Fruit fly (Drosophila melanogaster): ENCODE measurements around the gene Setd3.

Gene Setd3

DNA sequence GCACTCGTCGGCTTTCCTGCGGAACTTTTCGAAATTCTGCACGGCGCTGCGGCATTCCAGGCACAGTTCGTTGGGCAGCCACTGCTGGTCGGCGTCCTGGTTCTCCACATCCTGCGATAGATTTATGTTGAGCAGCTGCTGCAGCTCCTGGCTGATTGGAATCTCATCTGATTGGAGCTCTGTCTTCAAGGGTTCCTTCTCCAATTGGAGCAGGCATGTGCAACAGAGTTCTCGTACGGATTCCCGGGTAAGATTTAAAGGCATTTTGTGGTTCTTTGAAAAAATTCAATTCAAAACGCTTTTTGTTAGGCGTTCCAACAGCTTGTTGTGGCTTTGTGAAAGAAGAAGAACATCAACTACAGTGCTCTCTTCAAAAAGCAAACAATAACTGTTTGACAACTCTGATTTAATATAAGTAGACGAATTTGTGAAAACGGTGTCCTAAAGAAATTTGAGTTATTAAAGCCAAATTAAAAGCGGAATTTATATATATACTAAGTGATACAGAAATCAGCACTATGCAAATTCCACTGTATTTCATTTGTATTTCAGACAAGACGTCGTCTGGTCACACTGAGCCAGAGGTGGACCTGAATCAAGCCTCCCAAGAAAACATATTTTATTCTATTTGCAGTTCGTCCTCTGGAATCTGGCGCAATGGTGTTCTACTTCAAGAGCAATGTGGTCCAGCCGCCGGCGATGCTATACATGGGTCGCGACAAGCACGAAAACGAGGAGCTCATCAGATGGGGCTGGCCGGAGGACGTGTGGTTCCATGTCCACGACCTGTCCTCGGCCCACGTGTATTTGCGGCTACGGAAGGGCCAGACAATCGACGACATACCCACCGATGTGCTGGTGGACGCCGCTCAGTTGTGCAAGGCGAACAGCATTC, 45.0 kb upstream of the Setd3 start, which contains the start of the genes CG3032 and CG4593 (continued):
- peak; percentile 24 for TF ChIP-seq CG11723 (GFP tag; optimal IDR thresholded peaks at IDR 0.05)
- TF ChIP-seq danr (GFP tag; IDR thresholded peaks at IDR 0.05) = peak; percentile 70
- TF ChIP-seq CG15514 (GFP tag; optimal IDR thresholded peaks at IDR 0.05) = peak; percentile 79
- TF ChIP-seq CG9932 (GFP tag; IDR thresholded peaks at IDR 0.05) = peak; percentile 93
- peak; percentile 57 for TF ChIP-seq BEAF-32 (GFP tag; optimal IDR thresholded peaks at IDR 0.05)
- peak; percentile 86 for TF ChIP-seq CG7839 (tag; optimal IDR thresholded peaks at IDR 0.05)
- peak; percentile 74 for TF ChIP-seq CG1602 (GFP tag; optimal IDR thresholded peaks at IDR 0.05)
- TF ChIP-seq CG6254 (GFP tag; optimal IDR thresholded peaks at IDR 0.05) = no peak
- no peak for TF ChIP-seq Neu2 (GFP tag; optimal IDR thresholded peaks at IDR 0.05; ENCODE audit: borderline replicate concordance)
- no peak for TF ChIP-seq mld (GFP tag; IDR thresholded peaks at IDR 0.05; ENCODE audit: partially characterized antibody)
- TF ChIP-seq CG8765 (GFP tag; IDR thresholded peaks at IDR 0.05) = peak; percentile 75; the same call in 1 of the 2 replicates
- TF ChIP-seq Oli (tag; optimal IDR thresholded peaks at IDR 0.05) = peak; percentile 75
- peak; percentile 67 for TF ChIP-seq CG13624 (GFP tag; optimal IDR thresholded peaks at IDR 0.05)
- peak; percentile 80 for TF ChIP-seq CG11696 (GFP tag; IDR thresholded peaks at IDR 0.05)
- TF ChIP-seq Sry-β (GFP tag; optimal IDR thresholded peaks at IDR 0.05) = no peak
- TF ChIP-seq CG6175 (GFP tag; IDR thresholded peaks at IDR 0.05) = peak; percentile 82
- TF ChIP-seq z (GFP tag; IDR thresholded peaks at IDR 0.05) = no peak
- TF ChIP-seq CG14014 (GFP tag; IDR thresholded peaks at IDR 0.05) = peak; percentile 89
- no peak for TF ChIP-seq disco-r (GFP tag; optimal IDR thresholded peaks at IDR 0.05)
- peak; percentile 79; the same call in 2 of the 3 replicates for TF ChIP-seq gce (GFP tag; IDR thresholded peaks at IDR 0.05)
- TF ChIP-seq CG7271 (tag; optimal IDR thresholded peaks at IDR 0.05) = no peak
- TF ChIP-seq dimm (GFP tag; IDR thresholded peaks at IDR 0.05) = peak; percentile 68
- peak; percentile 53 for TF ChIP-seq Camta (GFP tag; optimal IDR thresholded peaks at IDR 0.05)
- no peak for TF ChIP-seq sim (GFP tag; IDR thresholded peaks at IDR 0.05)
- TF ChIP-seq odd (GFP tag; optimal IDR thresholded peaks at IDR 0.05) = no peak
- TF ChIP-seq CG4617 (GFP tag; optimal IDR thresholded peaks at IDR 0.05; ENCODE audit: borderline replicate concordance) = peak; percentile 86
- no peak for TF ChIP-seq hkb (optimal IDR thresholded peaks at IDR 0.05)
- TF ChIP-seq hkb (GFP tag; IDR thresholded peaks at IDR 0.05) = peak; percentile 83
- peak; percentile 40 for TF ChIP-seq CG3163 (GFP tag; optimal IDR thresholded peaks at IDR 0.05)
- no peak for TF ChIP-seq CG3407 (GFP tag; optimal IDR thresholded peaks at IDR 0.05)
- no peak for TF ChIP-seq CG15479 (GFP tag; optimal IDR thresholded peaks at IDR 0.05)
- peak; percentile 67 for TF ChIP-seq CG10267 (tag; optimal IDR thresholded peaks at IDR 0.05)
- TF ChIP-seq cato (GFP tag; optimal IDR thresholded peaks at IDR 0.05; ENCODE audit: borderline replicate concordance) = peak; percentile 55
- no peak for TF ChIP-seq CG2199 (GFP tag; IDR thresholded peaks at IDR 0.05)
- no peak; the same call in 1 of the 2 replicates for TF ChIP-seq ham (GFP tag; IDR thresholded peaks at IDR 0.05)
- peak; percentile 56 for TF ChIP-seq CG5245 (GFP tag; optimal IDR thresholded peaks at IDR 0.05)
- TF ChIP-seq ftz-f1 (GFP tag; optimal IDR thresholded peaks at IDR 0.05) = no peak
- TF ChIP-seq nerfin-1 (tag; optimal IDR thresholded peaks at IDR 0.05) = peak; percentile 55
- no peak for TF ChIP-seq Hey (tag; optimal IDR thresholded peaks at IDR 0.05)
- peak; percentile 81 for TF ChIP-seq CG9817 (tag; optimal IDR thresholded peaks at IDR 0.05)
- TF ChIP-seq CG4820 (GFP tag; optimal IDR thresholded peaks at IDR 0.05) = peak; percentile 57
- no peak for TF ChIP-seq pb (GFP tag; optimal IDR thresholded peaks at IDR 0.05)
- TF ChIP-seq dan (GFP tag; IDR thresholded peaks at IDR 0.05) = peak; percentile 48; the same call in 1 of the 2 replicates
- peak; percentile 45 for TF ChIP-seq Deaf1 (tag; optimal IDR thresholded peaks at IDR 0.05)
- TF ChIP-seq CG16815 (GFP tag; optimal IDR thresholded peaks at IDR 0.05) = peak; percentile 73
- peak; percentile 40 for TF ChIP-seq Bdp1 (GFP tag; optimal IDR thresholded peaks at IDR 0.05)
- TF ChIP-seq HmgD (GFP tag; optimal IDR thresholded peaks at IDR 0.05) = peak; percentile 25
- peak; percentile 80 for TF ChIP-seq ttk (GFP tag; IDR thresholded peaks at IDR 0.05)
- no peak for TF ChIP-seq sima (GFP tag; optimal IDR thresholded peaks at IDR 0.05)
